Worm (Caenorhabditis elegans) whole organism, L1 larva: ENCODE measurements around the gene srh-73.

Experiments used
- C04F5.9 ChIP-seq: sonication (generic microtip); optimal IDR thresholded peaks from 2 replicates; lab custom pipeline; 2016; ENCODE audit warnings: missing genetic modification characterization, missing compliant biosample characterization
- Y116A8C.19 ChIP-seq: sonication (generic microtip); optimal IDR thresholded peaks from 2 replicates; lab custom pipeline; 2016; ENCODE audit warnings: missing compliant biosample characterization, missing genetic modification characterization, borderline replicate concordance
- dpl-1 ChIP-seq, 3 experiments: fragments of 150-350 bp in 2 of 3; sonication (generic microtip) in 1 of 3; optimal IDR thresholded peaks; 2 replicates each; lab custom pipeline; 2014 to 2017; ENCODE audit warnings: missing biosample characterization in 3 of 3, missing genetic modification characterization in 3 of 3, missing genetic modification reagents in 3 of 3
- fkh-4 ChIP-seq: sonication (generic microtip); optimal IDR thresholded peaks from 2 replicates; lab custom pipeline; 2016; ENCODE audit warnings: missing compliant biosample characterization, missing genetic modification characterization, borderline replicate concordance
- nhr-77 ChIP-seq: fragments of 150-350 bp; optimal IDR thresholded peaks from 2 replicates; lab custom pipeline; 2014; ENCODE audit warnings: missing biosample characterization, missing genetic modification characterization
- vab-15 ChIP-seq: sonication (generic microtip); optimal IDR thresholded peaks from 2 replicates; lab custom pipeline; 2017; ENCODE audit warnings: missing genotype, mild to moderate bottlenecking, missing genetic modification characterization, missing compliant biosample characterization

DNA sequence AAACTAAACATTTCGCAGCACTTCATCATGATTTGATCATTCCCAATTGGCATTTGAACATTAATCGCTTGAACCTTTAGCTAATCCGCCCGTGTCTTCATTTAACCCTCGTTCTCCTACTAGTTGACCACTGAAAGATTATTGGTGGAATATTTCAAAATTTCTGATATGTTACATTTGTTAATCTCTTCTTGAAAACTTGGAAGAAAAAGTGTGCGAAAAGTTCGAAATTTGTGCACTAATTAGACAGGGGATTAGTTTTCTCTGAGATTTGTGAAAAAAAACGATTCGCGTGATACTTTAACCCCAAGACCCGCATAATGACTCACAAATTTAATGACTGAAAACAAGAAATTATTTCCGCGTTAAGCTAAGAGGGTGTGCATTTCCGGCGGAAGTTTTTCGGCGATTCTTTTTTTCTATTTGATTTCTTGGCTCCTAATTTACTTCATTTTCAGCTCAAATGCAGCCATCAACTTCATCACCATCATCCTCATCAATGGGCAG, 23.4 kb downstream of the srh-73 start, which contains the start of gene nimk-1:
- TF ChIP-seq nhr-77 = no peak
- no peak for TF ChIP-seq Y116A8C.19 (tag; lab: Kevin White, UChicago)
- no peak for TF ChIP-seq dpl-1 (GFP tag; optimal IDR thresholded peaks at IDR 0.05; lab: Kevin White, UChicago)
- TF ChIP-seq vab-15 (tag; lab: Kevin White, UChicago) = no peak
- TF ChIP-seq C04F5.9 (tag; lab: Kevin White, UChicago) = no peak
- no peak for TF ChIP-seq fkh-4 (tag; lab: Kevin White, UChicago)
